Worm (Caenorhabditis elegans): Measurements from ENCODE around the gene her-1.

her-1 gene

DNA sequence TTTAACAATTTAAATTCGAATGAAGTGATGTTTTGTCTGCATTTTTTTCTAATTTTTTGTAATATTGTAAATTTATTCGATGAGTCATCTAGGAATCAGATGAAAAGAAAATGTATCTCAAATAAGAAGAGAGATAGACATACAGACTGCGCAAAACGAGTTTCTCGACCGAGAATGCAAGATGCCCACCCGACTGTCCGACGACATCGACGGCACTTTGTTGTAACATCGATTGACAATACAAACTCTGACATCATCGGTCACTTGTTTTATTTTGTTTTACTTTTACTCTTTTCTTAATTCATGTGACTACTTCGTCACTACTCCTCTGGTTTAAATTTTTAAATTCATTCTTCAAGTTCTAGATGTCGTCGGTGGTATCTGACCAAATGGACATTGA, 44.0 kb downstream of the her-1 start, which contains the start of gene sta-2 (continued):
- TF ChIP-seq nhr-20 (tag; optimal IDR thresholded peaks at IDR 0.05): peak; percentile 70
- TF ChIP-seq Y116A8C.19 (tag; optimal IDR thresholded peaks at IDR 0.05; ENCODE audit: borderline replicate concordance): no peak
- no peak for TF ChIP-seq jun-1 (tag; optimal IDR thresholded peaks at IDR 0.05)
- no peak for TF ChIP-seq elt-2 (tag; optimal IDR thresholded peaks at IDR 0.05)
- no peak for TF ChIP-seq skn-1 (tag; optimal IDR thresholded peaks at IDR 0.05)
- TF ChIP-seq nhr-237 (tag; optimal IDR thresholded peaks at IDR 0.05): no peak
- TF ChIP-seq ama-1 (optimal IDR thresholded peaks at IDR 0.05): no peak
- no peak for TF ChIP-seq hpl-2 (GFP tag; optimal IDR thresholded peaks at IDR 0.05)
- TF ChIP-seq nhr-77 (tag; optimal IDR thresholded peaks at IDR 0.05): no peak
- TF ChIP-seq unc-130 (tag; optimal IDR thresholded peaks at IDR 0.05): peak; percentile 35
- no peak for TF ChIP-seq aha-1 (tag; optimal IDR thresholded peaks at IDR 0.05)
- TF ChIP-seq blmp-1 (tag; optimal IDR thresholded peaks at IDR 0.05): peak; percentile 86
- no peak for TF ChIP-seq irx-1 (tag; optimal IDR thresholded peaks at IDR 0.05)
- TF ChIP-seq nhr-90 (tag; optimal IDR thresholded peaks at IDR 0.05; ENCODE audit: poor library complexity): peak; percentile 26
- TF ChIP-seq ztf-11 (tag; optimal IDR thresholded peaks at IDR 0.05): no peak
- no peak for TF ChIP-seq isw-1 (GFP tag; IDR thresholded peaks at IDR 0.05)
- TF ChIP-seq efl-3 (GFP tag; optimal IDR thresholded peaks at IDR 0.05): no peak
- TF ChIP-seq mep-1 (tag; optimal IDR thresholded peaks at IDR 0.05): no peak
- no peak for TF ChIP-seq zag-1 (tag; optimal IDR thresholded peaks at IDR 0.05)
- no peak for TF ChIP-seq nhr-19 (GFP tag; conservative IDR thresholded peaks at IDR 0.05)
- TF ChIP-seq alr-1 (tag; optimal IDR thresholded peaks at IDR 0.05; ENCODE audit: borderline replicate concordance): no peak
- TF ChIP-seq rnt-1 (tag; optimal IDR thresholded peaks at IDR 0.05): no peak
- no peak for TF ChIP-seq C04F5.9 (tag; optimal IDR thresholded peaks at IDR 0.05)
- no peak for TF ChIP-seq zip-4 (GFP tag; optimal IDR thresholded peaks at IDR 0.05)
- TF ChIP-seq hlh-17 (GFP tag; optimal IDR thresholded peaks at IDR 0.05; ENCODE audit: borderline replicate concordance): no peak
- no peak for TF ChIP-seq pax-3 (tag; optimal IDR thresholded peaks at IDR 0.05)
- TF ChIP-seq vab-15 (tag; optimal IDR thresholded peaks at IDR 0.05): no peak
- TF ChIP-seq lir-3 (tag; optimal IDR thresholded peaks at IDR 0.05; ENCODE audit: poor library complexity): no peak
- TF ChIP-seq elt-3 (tag; optimal IDR thresholded peaks at IDR 0.05): peak in 2 of 6 experiments; percentile 18 to 91
- TF ChIP-seq unc-62 (GFP tag; optimal IDR thresholded peaks at IDR 0.05): no peak
- no peak for TF ChIP-seq ets-5 (GFP tag; IDR thresholded peaks at IDR 0.05)
- no peak for TF ChIP-seq nhr-12 (tag; optimal IDR thresholded peaks at IDR 0.05)
- TF ChIP-seq dsc-1 (tag; optimal IDR thresholded peaks at IDR 0.05): no peak
- no peak for TF ChIP-seq F16B12.6 (tag; optimal IDR thresholded peaks at IDR 0.05)
- TF ChIP-seq fkh-8 (tag; optimal IDR thresholded peaks at IDR 0.05): no peak
- peak; percentile 66 for TF ChIP-seq snu-23 (GFP tag; optimal IDR thresholded peaks at IDR 0.05)
- TF ChIP-seq ceh-82 (tag; optimal IDR thresholded peaks at IDR 0.05): no peak
- peak in 1 of 2 experiments; percentile 48 for TF ChIP-seq lsy-2 (tag; optimal IDR thresholded peaks at IDR 0.05)
- TF ChIP-seq lin-14 (GFP tag; optimal IDR thresholded peaks at IDR 0.05): peak; percentile 69
- TF ChIP-seq lin-13 (GFP tag; optimal IDR thresholded peaks at IDR 0.05): no peak
- no peak for TF ChIP-seq nhr-47 (tag; optimal IDR thresholded peaks at IDR 0.05)
- TF ChIP-seq nhr-71 (tag; optimal IDR thresholded peaks at IDR 0.05): peak; percentile 67
- TF ChIP-seq lin-39 (tag; optimal IDR thresholded peaks at IDR 0.05): no peak
- TF ChIP-seq unc-98 (GFP tag; IDR thresholded peaks at IDR 0.05): no peak
- TF ChIP-seq lin-15B (tag; optimal IDR thresholded peaks at IDR 0.05): no peak
- TF ChIP-seq ces-1 (GFP tag; optimal IDR thresholded peaks at IDR 0.05): no peak
- no peak for TF ChIP-seq fkh-4 (tag; optimal IDR thresholded peaks at IDR 0.05; ENCODE audit: borderline replicate concordance)
- no peak for TF ChIP-seq snpc-4 (tag; optimal IDR thresholded peaks at IDR 0.05)
- TF ChIP-seq C34B4.2 (tag; optimal IDR thresholded peaks at IDR 0.05): no peak
- TF ChIP-seq sptf-1 (tag; optimal IDR thresholded peaks at IDR 0.05): no peak
- no peak for TF ChIP-seq ceh-63 (GFP tag; optimal IDR thresholded peaks at IDR 0.05)
- no peak for TF ChIP-seq nhr-11 (tag; optimal IDR thresholded peaks at IDR 0.05)
- TF ChIP-seq pag-3 (tag; optimal IDR thresholded peaks at IDR 0.05; ENCODE audit: borderline replicate concordance, insufficient read depth): no peak
